Worm (Caenorhabditis elegans) whole organism, midembryonic: Measurements from ENCODE around the gene odr-2.

ENCODE experiments used
- flt-1 ChIP-seq: fragments of 200-800 bp; sonication (Bioruptor generic); IDR thresholded peaks from 2 replicates; pipeline ENCODE4 v1.3.6; 2022; ENCODE audit warnings: missing genetic modification characterization, missing compliant biosample characterization
- klf-2 ChIP-seq: fragments of 200-800 bp; sonication (Bioruptor generic); conservative IDR thresholded peaks from 2 replicates; pipeline ENCODE4 v1.3.6; 2022; ENCODE audit warnings: missing genetic modification reagents, missing genetic modification characterization, missing compliant biosample characterization
- med-1 ChIP-seq: sonication (generic microtip); optimal IDR thresholded peaks from 2 replicates; lab custom pipeline; 2017; ENCODE audit warnings: missing genetic modification characterization, mild to moderate bottlenecking, missing compliant biosample characterization, antibody characterized with exemption, missing genetic modification reagents; ENCODE audit not compliant: insufficient read depth
- ztf-23 ChIP-seq: fragments of 200-800 bp; sonication (Bioruptor generic); IDR thresholded peaks from 2 replicates; pipeline ENCODE4 v1.3.6; 2022; ENCODE audit warnings: missing genetic modification reagents, missing genetic modification characterization, missing compliant biosample characterization
- ztf-29 ChIP-seq: fragments of 200-800 bp; sonication (Bioruptor generic); IDR thresholded peaks from 2 replicates; pipeline ENCODE4 v1.3.6; 2022; ENCODE audit warnings: missing genetic modification reagents, missing genetic modification characterization, missing compliant biosample characterization

ce11 chrV:7118796-7119195, 15.4 kb downstream of the odr-2 start, which contains the start of gene srx-33:
- TF ChIP-seq med-1 (GFP tag; lab: Kevin White, UChicago): no peak
- no peak for TF ChIP-seq klf-2
- TF ChIP-seq ztf-23: no peak
- no peak for TF ChIP-seq flt-1 (GFP tag; lab: Robert Waterston, UW)
- no peak for TF ChIP-seq ztf-29 (GFP tag; lab: Robert Waterston, UW)
